Fruit fly (Drosophila melanogaster): ENCODE results near the gene Rpt6R.

Gene Rpt6R

dm6 chr3R:30600154-30601009 lies 16.9 kb upstream of the Rpt6R start:
- TF ChIP-seq CG1620 (GFP tag; optimal IDR thresholded peaks at IDR 0.05) (peak; percentile 32), ovo (GFP tag; optimal IDR thresholded peaks at IDR 0.05) (no peak), cic (GFP tag; optimal IDR thresholded peaks at IDR 0.05) (no peak), Clk (GFP tag; optimal IDR thresholded peaks at IDR 0.05) (peak; percentile 17), bab1 (GFP tag; optimal IDR thresholded peaks at IDR 0.05) (peak; percentile 82), Mnt (GFP tag; optimal IDR thresholded peaks at IDR 0.05) (peak; percentile 47), CG11617 (GFP tag; optimal IDR thresholded peaks at IDR 0.05) (peak; percentile 79), CG5204 (GFP tag; optimal IDR thresholded peaks at IDR 0.05) (peak; percentile 78), CG14711 (tag; optimal IDR thresholded peaks at IDR 0.05) (peak; percentile 69), tj (GFP tag; optimal IDR thresholded peaks at IDR 0.05) (peak; percentile 51), toe (GFP tag; optimal IDR thresholded peaks at IDR 0.05) (peak; percentile 52), CG7101 (tag; optimal IDR thresholded peaks at IDR 0.05) (peak; percentile 87), CG33017 (tag; optimal IDR thresholded peaks at IDR 0.05) (peak; percentile 86), Hr96 (GFP tag; optimal IDR thresholded peaks at IDR 0.05) (peak; percentile 72), Crg-1 (GFP tag; optimal IDR thresholded peaks at IDR 0.05) (peak; percentile 2), CG12768 (GFP tag; optimal IDR thresholded peaks at IDR 0.05) (peak; percentile 72), kay (GFP tag; ENCODE audit: borderline replicate concordance) (peak; percentile 87), CG7045 (GFP tag; optimal IDR thresholded peaks at IDR 0.05) (peak; percentile 77), cnc (optimal IDR thresholded peaks at IDR 0.05) (no peak), pad (GFP tag; optimal IDR thresholded peaks at IDR 0.05) (peak; percentile 27)

DNA sequence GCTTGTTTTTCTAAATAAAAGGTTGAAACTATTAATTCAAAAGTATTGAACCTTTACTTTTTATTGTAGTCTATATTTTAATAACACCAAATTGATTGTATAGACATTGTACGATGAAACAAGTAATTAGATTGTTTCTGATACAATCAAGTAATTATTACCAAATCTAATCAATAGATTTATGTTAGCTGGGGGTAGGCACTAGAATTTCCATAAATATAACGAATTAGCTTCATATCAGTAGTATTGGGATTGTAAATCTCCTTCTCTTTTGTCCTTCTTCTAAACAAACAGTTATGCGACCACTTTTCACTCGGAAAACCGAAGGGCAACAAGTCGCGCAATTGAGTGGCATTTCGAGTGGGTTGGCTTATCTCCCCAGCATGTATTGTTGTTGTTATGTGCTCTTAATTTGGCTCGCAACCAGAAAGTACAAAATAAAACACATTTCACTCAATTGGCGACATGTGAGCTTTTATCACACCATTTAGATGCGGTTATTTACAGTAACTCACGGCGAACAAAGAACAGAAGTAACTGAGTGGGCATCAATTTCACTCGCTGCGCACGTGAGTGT lies 16.0 kb upstream of the Rpt6R start:
- no peak for TF ChIP-seq Clk (GFP tag; optimal IDR thresholded peaks at IDR 0.05)
- no peak for TF ChIP-seq bab1 (GFP tag; optimal IDR thresholded peaks at IDR 0.05)
- TF ChIP-seq Crg-1 (GFP tag; optimal IDR thresholded peaks at IDR 0.05), result no peak
- TF ChIP-seq CG12768 (GFP tag; optimal IDR thresholded peaks at IDR 0.05), result no peak
- TF ChIP-seq Mnt (GFP tag; optimal IDR thresholded peaks at IDR 0.05), result peak; percentile 49
- no peak for TF ChIP-seq Hr96 (GFP tag; optimal IDR thresholded peaks at IDR 0.05)
- TF ChIP-seq tj (GFP tag; optimal IDR thresholded peaks at IDR 0.05), result no peak
- peak; percentile 52 for TF ChIP-seq pad (GFP tag; optimal IDR thresholded peaks at IDR 0.05)
- peak; percentile 64 for TF ChIP-seq kay (GFP tag; ENCODE audit: borderline replicate concordance)
- no peak for TF ChIP-seq CG14711 (tag; optimal IDR thresholded peaks at IDR 0.05)
- no peak for TF ChIP-seq CG33017 (tag; optimal IDR thresholded peaks at IDR 0.05)

DNA sequence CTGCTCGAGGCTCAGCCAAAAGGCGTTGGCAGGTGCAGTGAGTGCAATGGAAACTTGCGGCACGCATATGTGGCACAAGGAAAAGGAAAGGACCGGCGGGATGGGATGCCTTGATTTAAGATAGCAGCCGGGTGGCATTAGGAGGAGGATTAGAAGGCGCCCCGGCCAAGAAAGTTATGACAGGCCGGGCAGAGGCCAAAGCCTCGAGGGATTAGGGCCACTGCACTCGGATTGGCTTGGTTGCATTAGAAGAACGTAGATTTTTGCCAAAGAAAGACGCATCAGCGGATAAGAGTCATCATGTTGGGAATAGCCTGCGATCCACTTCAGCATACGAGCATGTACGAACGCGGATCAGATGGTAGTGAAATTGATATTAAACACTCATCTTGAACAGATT lies 13.2 kb upstream of the Rpt6R start, which contains the start of gene CG31019:
TSS of gene CG31019 (plus strand) at position 301 of the 400 bp plus-strand sequence.
- TF ChIP-seq Mnt (GFP tag; optimal IDR thresholded peaks at IDR 0.05) (no peak), CG14711 (tag; optimal IDR thresholded peaks at IDR 0.05) (no peak), CG7045 (GFP tag; optimal IDR thresholded peaks at IDR 0.05) (no peak), bab1 (GFP tag; optimal IDR thresholded peaks at IDR 0.05) (no peak), kay (GFP tag; ENCODE audit: borderline replicate concordance) (no peak), Hr96 (GFP tag; optimal IDR thresholded peaks at IDR 0.05) (no peak), tj (GFP tag; optimal IDR thresholded peaks at IDR 0.05) (no peak), CG5204 (GFP tag; optimal IDR thresholded peaks at IDR 0.05) (no peak), Clk (GFP tag; optimal IDR thresholded peaks at IDR 0.05) (no peak), CG33017 (tag; optimal IDR thresholded peaks at IDR 0.05) (no peak), CG1620 (GFP tag; optimal IDR thresholded peaks at IDR 0.05) (no peak), Crg-1 (GFP tag; optimal IDR thresholded peaks at IDR 0.05) (no peak), pad (GFP tag; optimal IDR thresholded peaks at IDR 0.05) (no peak)

DNA sequence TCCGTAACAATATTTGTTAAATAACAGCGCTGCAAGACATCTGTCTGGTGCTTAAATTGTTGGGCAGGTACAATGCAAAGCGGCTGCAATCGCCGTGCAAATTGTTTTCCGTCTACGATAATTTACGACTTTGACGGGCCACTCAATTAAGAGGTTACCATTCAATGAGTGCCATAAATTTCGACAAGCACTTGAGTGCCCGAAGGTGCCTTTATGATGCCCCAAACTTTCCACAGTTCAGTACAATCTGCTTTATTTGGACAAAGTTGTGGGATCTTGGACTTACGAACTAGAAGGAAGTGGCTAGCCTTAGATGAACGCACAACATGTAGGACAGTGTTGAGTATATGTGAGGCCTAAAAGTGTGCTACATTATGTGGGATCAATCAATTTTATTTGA lies 9.2 kb upstream of the Rpt6R start:
- no peak for TF ChIP-seq Hr96 (GFP tag; optimal IDR thresholded peaks at IDR 0.05)
- no peak for TF ChIP-seq CG7045 (GFP tag; optimal IDR thresholded peaks at IDR 0.05)
- no peak for TF ChIP-seq bab1 (GFP tag; optimal IDR thresholded peaks at IDR 0.05)
- no peak for TF ChIP-seq cnc (optimal IDR thresholded peaks at IDR 0.05)
- TF ChIP-seq CG12768 (GFP tag; optimal IDR thresholded peaks at IDR 0.05), result no peak
- no peak for TF ChIP-seq Clk (GFP tag; optimal IDR thresholded peaks at IDR 0.05)
- TF ChIP-seq kay (GFP tag; ENCODE audit: borderline replicate concordance), result no peak
- TF ChIP-seq ovo (GFP tag; optimal IDR thresholded peaks at IDR 0.05), result no peak

DNA sequence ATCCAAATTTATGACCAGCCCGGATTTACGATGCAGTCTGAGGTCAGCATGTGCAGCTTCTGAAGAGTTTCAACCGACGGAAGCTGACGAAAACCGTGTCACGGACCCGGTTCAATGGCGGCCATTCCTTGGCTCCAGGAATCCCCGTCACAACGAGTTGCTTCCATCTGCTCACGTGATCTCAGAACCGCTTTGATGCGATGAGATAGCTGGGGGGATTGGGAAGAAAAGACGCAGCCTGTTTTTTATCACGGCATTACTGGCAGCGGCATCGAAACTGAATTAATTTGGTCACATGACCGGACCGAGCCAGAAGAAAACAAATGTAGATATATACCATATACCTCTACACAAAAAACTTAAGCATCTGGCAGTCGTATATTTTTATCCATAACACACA lies 7.3 kb upstream of the Rpt6R start:
- no peak for TF ChIP-seq Mnt (GFP tag; optimal IDR thresholded peaks at IDR 0.05)
- TF ChIP-seq CG7045 (GFP tag; optimal IDR thresholded peaks at IDR 0.05), result no peak
- TF ChIP-seq cnc (optimal IDR thresholded peaks at IDR 0.05), result no peak
- no peak for TF ChIP-seq pad (GFP tag; optimal IDR thresholded peaks at IDR 0.05)
- TF ChIP-seq Clk (GFP tag; optimal IDR thresholded peaks at IDR 0.05), result no peak
- TF ChIP-seq cic (GFP tag; optimal IDR thresholded peaks at IDR 0.05), result no peak
- no peak for TF ChIP-seq Hr96 (GFP tag; optimal IDR thresholded peaks at IDR 0.05)
- no peak for TF ChIP-seq kay (GFP tag; ENCODE audit: borderline replicate concordance)
- TF ChIP-seq CG7101 (tag; optimal IDR thresholded peaks at IDR 0.05), result no peak
- TF ChIP-seq CG33017 (tag; optimal IDR thresholded peaks at IDR 0.05), result no peak
- no peak for TF ChIP-seq Crg-1 (GFP tag; optimal IDR thresholded peaks at IDR 0.05)
- TF ChIP-seq bab1 (GFP tag; optimal IDR thresholded peaks at IDR 0.05), result no peak
- no peak for TF ChIP-seq toe (GFP tag; optimal IDR thresholded peaks at IDR 0.05)
- no peak for TF ChIP-seq CG11617 (GFP tag; optimal IDR thresholded peaks at IDR 0.05)
- TF ChIP-seq CG14711 (tag; optimal IDR thresholded peaks at IDR 0.05), result no peak

- TF ChIP-seq kay (GFP tag; ENCODE audit: borderline replicate concordance), result no peak
- no peak for TF ChIP-seq CG7101 (tag; optimal IDR thresholded peaks at IDR 0.05)
- TF ChIP-seq Crg-1 (GFP tag; optimal IDR thresholded peaks at IDR 0.05), result no peak
- TF ChIP-seq CG7045 (GFP tag; optimal IDR thresholded peaks at IDR 0.05), result no peak
- no peak for TF ChIP-seq CG5204 (GFP tag; optimal IDR thresholded peaks at IDR 0.05)
- no peak for TF ChIP-seq Hr96 (GFP tag; optimal IDR thresholded peaks at IDR 0.05)
- TF ChIP-seq CG1620 (GFP tag; optimal IDR thresholded peaks at IDR 0.05), result no peak
- TF ChIP-seq cic (GFP tag; optimal IDR thresholded peaks at IDR 0.05), result no peak
- TF ChIP-seq CG11617 (GFP tag; optimal IDR thresholded peaks at IDR 0.05), result no peak
- TF ChIP-seq CG14711 (tag; optimal IDR thresholded peaks at IDR 0.05), result no peak
- TF ChIP-seq cnc (optimal IDR thresholded peaks at IDR 0.05), result no peak
- TF ChIP-seq Clk (GFP tag; optimal IDR thresholded peaks at IDR 0.05), result no peak
- TF ChIP-seq pad (GFP tag; optimal IDR thresholded peaks at IDR 0.05), result no peak
- no peak for TF ChIP-seq Mnt (GFP tag; optimal IDR thresholded peaks at IDR 0.05)
- TF ChIP-seq tj (GFP tag; optimal IDR thresholded peaks at IDR 0.05), result no peak
- TF ChIP-seq bab1 (GFP tag; optimal IDR thresholded peaks at IDR 0.05), result no peak
- no peak for TF ChIP-seq CG12768 (GFP tag; optimal IDR thresholded peaks at IDR 0.05)
- no peak for TF ChIP-seq toe (GFP tag; optimal IDR thresholded peaks at IDR 0.05)
- no peak for TF ChIP-seq ovo (GFP tag; optimal IDR thresholded peaks at IDR 0.05)
Observed at dm6 chr3R:30590237-30590636, 6.7 kb upstream of the Rpt6R start.

Measured in whole organism, adult.